Worm (Caenorhabditis elegans): Measurements from ENCODE around the gene nspc-18.

nspc-18 gene

ce11 chrX:14527559-14527958, at the start of gene nspc-18:
TSS of gene nspc-18 (minus strand) at chrX:14527659.
- TF ChIP-seq B0310.2 (tag; optimal IDR thresholded peaks at IDR 0.05) (no peak), sea-1 (GFP tag; conservative IDR thresholded peaks at IDR 0.05) (no peak), ets-7 (tag; optimal IDR thresholded peaks at IDR 0.05) (no peak), F13C5.2 (tag; optimal IDR thresholded peaks at IDR 0.05) (no peak), flt-1 (GFP tag; IDR thresholded peaks at IDR 0.05) (no peak), hnd-1 (tag; optimal IDR thresholded peaks at IDR 0.05) (no peak), ama-1 (optimal IDR thresholded peaks at IDR 0.05) (no peak), tbx-11 (GFP tag; IDR thresholded peaks at IDR 0.05) (no peak), tbx-37 (GFP tag; conservative IDR thresholded peaks at IDR 0.05) (no peak), aly-1 (tag; optimal IDR thresholded peaks at IDR 0.05) (no peak), hmg-4 (GFP tag; optimal IDR thresholded peaks at IDR 0.05) (no peak), ceh-36 (tag; optimal IDR thresholded peaks at IDR 0.05) (no peak), pes-1 (GFP tag; IDR thresholded peaks at IDR 0.05) (no peak), scrt-1 (GFP tag; IDR thresholded peaks at IDR 0.05) (no peak), ceh-13 (GFP tag; optimal IDR thresholded peaks at IDR 0.05) (no peak)

ce11 chrX:14575920-14576319, 48.5 kb upstream of the nspc-18 start:
- no peak for TF ChIP-seq ama-1 (optimal IDR thresholded peaks at IDR 0.05)
- no peak for TF ChIP-seq tra-4 (tag; optimal IDR thresholded peaks at IDR 0.05)
- no peak for TF ChIP-seq sea-1 (GFP tag; conservative IDR thresholded peaks at IDR 0.05)
- TF ChIP-seq tbx-11 (GFP tag; IDR thresholded peaks at IDR 0.05) = no peak
- no peak for TF ChIP-seq F13C5.2 (tag; optimal IDR thresholded peaks at IDR 0.05)
- no peak for TF ChIP-seq hnd-1 (tag; optimal IDR thresholded peaks at IDR 0.05)
- TF ChIP-seq pes-1 (GFP tag; IDR thresholded peaks at IDR 0.05) = no peak
- TF ChIP-seq hmbx-1 (tag; optimal IDR thresholded peaks at IDR 0.05) = no peak
- TF ChIP-seq flt-1 (GFP tag; IDR thresholded peaks at IDR 0.05) = no peak
- no peak for TF ChIP-seq aly-1 (tag; optimal IDR thresholded peaks at IDR 0.05)
- no peak for TF ChIP-seq scrt-1 (GFP tag; IDR thresholded peaks at IDR 0.05)

- no peak for TF ChIP-seq aly-1 (tag; optimal IDR thresholded peaks at IDR 0.05)
- no peak for TF ChIP-seq sea-1 (GFP tag; conservative IDR thresholded peaks at IDR 0.05)
- no peak for TF ChIP-seq tbx-11 (GFP tag; IDR thresholded peaks at IDR 0.05)
- TF ChIP-seq tra-4 (tag; optimal IDR thresholded peaks at IDR 0.05) = no peak
- TF ChIP-seq F13C5.2 (tag; optimal IDR thresholded peaks at IDR 0.05) = no peak
- no peak for TF ChIP-seq hmg-4 (GFP tag; optimal IDR thresholded peaks at IDR 0.05)
- TF ChIP-seq hmbx-1 (tag; optimal IDR thresholded peaks at IDR 0.05) = no peak
- no peak for TF ChIP-seq ceh-13 (GFP tag; optimal IDR thresholded peaks at IDR 0.05)
- TF ChIP-seq ceh-36 (tag; optimal IDR thresholded peaks at IDR 0.05) = no peak
- no peak for TF ChIP-seq tbx-37 (GFP tag; conservative IDR thresholded peaks at IDR 0.05)
- TF ChIP-seq hnd-1 (tag; optimal IDR thresholded peaks at IDR 0.05) = no peak
- no peak for TF ChIP-seq ets-7 (tag; optimal IDR thresholded peaks at IDR 0.05)
- TF ChIP-seq pes-1 (GFP tag; IDR thresholded peaks at IDR 0.05) = no peak
- TF ChIP-seq scrt-1 (GFP tag; IDR thresholded peaks at IDR 0.05) = no peak
- TF ChIP-seq B0310.2 (tag; optimal IDR thresholded peaks at IDR 0.05) = no peak
- no peak for TF ChIP-seq ama-1 (optimal IDR thresholded peaks at IDR 0.05)
- TF ChIP-seq flt-1 (GFP tag; IDR thresholded peaks at IDR 0.05) = no peak
These were observed 45.0 kb upstream of the nspc-18 start, which contains the start of gene lron-1 for ce11 chrX:14572419-14572818. TSS of gene lron-1 (plus strand) at chrX:14572719.

ce11 chrX:14571277-14571676, 43.8 kb upstream of the nspc-18 start:
- no peak for TF ChIP-seq aly-1 (tag; optimal IDR thresholded peaks at IDR 0.05)
- no peak for TF ChIP-seq sea-1 (GFP tag; conservative IDR thresholded peaks at IDR 0.05)
- TF ChIP-seq hmg-4 (GFP tag; optimal IDR thresholded peaks at IDR 0.05) = no peak

ce11 chrX:14568258-14568763, 40.9 kb upstream of the nspc-18 start:
- no peak for TF ChIP-seq scrt-1 (GFP tag; IDR thresholded peaks at IDR 0.05)
- TF ChIP-seq F13C5.2 (tag; optimal IDR thresholded peaks at IDR 0.05) = no peak
- no peak for TF ChIP-seq hmbx-1 (tag; optimal IDR thresholded peaks at IDR 0.05)
- TF ChIP-seq ceh-13 (GFP tag; optimal IDR thresholded peaks at IDR 0.05) = no peak
- TF ChIP-seq ama-1 (optimal IDR thresholded peaks at IDR 0.05) = no peak
- no peak for TF ChIP-seq ets-7 (tag; optimal IDR thresholded peaks at IDR 0.05)
- no peak for TF ChIP-seq B0310.2 (tag; optimal IDR thresholded peaks at IDR 0.05)
- TF ChIP-seq flt-1 (GFP tag; IDR thresholded peaks at IDR 0.05) = no peak
- no peak for TF ChIP-seq pes-1 (GFP tag; IDR thresholded peaks at IDR 0.05)
- no peak for TF ChIP-seq tbx-11 (GFP tag; IDR thresholded peaks at IDR 0.05)
- no peak for TF ChIP-seq hmg-4 (GFP tag; optimal IDR thresholded peaks at IDR 0.05)
- no peak for TF ChIP-seq sea-1 (GFP tag; conservative IDR thresholded peaks at IDR 0.05)
- TF ChIP-seq tbx-37 (GFP tag; conservative IDR thresholded peaks at IDR 0.05) = no peak

- TF ChIP-seq hnd-1 (tag; optimal IDR thresholded peaks at IDR 0.05) (no peak), hmg-4 (GFP tag; optimal IDR thresholded peaks at IDR 0.05) (no peak), ceh-13 (GFP tag; optimal IDR thresholded peaks at IDR 0.05) (no peak), aly-1 (tag; optimal IDR thresholded peaks at IDR 0.05) (no peak), ets-7 (tag; optimal IDR thresholded peaks at IDR 0.05) (no peak), pes-1 (GFP tag; IDR thresholded peaks at IDR 0.05) (no peak), tbx-37 (GFP tag; conservative IDR thresholded peaks at IDR 0.05) (no peak), tbx-11 (GFP tag; IDR thresholded peaks at IDR 0.05) (no peak), hmbx-1 (tag; optimal IDR thresholded peaks at IDR 0.05) (no peak), tra-4 (tag; optimal IDR thresholded peaks at IDR 0.05) (no peak), ceh-36 (tag; optimal IDR thresholded peaks at IDR 0.05) (no peak), F13C5.2 (tag; optimal IDR thresholded peaks at IDR 0.05) (no peak), ama-1 (optimal IDR thresholded peaks at IDR 0.05) (no peak), scrt-1 (GFP tag; IDR thresholded peaks at IDR 0.05) (no peak), B0310.2 (tag; optimal IDR thresholded peaks at IDR 0.05) (no peak), flt-1 (GFP tag; IDR thresholded peaks at IDR 0.05) (no peak), sea-1 (GFP tag; conservative IDR thresholded peaks at IDR 0.05) (no peak)
These were observed 38.6 kb upstream of the nspc-18 start for ce11 chrX:14566047-14566446.

ce11 chrX:14565245-14565644, 37.8 kb upstream of the nspc-18 start:
- no peak for TF ChIP-seq tbx-11 (GFP tag; IDR thresholded peaks at IDR 0.05)
- no peak for TF ChIP-seq hnd-1 (tag; optimal IDR thresholded peaks at IDR 0.05)
- TF ChIP-seq sea-1 (GFP tag; conservative IDR thresholded peaks at IDR 0.05) = no peak
- no peak for TF ChIP-seq hmbx-1 (tag; optimal IDR thresholded peaks at IDR 0.05)
- TF ChIP-seq hmg-4 (GFP tag; optimal IDR thresholded peaks at IDR 0.05) = no peak
- no peak for TF ChIP-seq pes-1 (GFP tag; IDR thresholded peaks at IDR 0.05)
- no peak for TF ChIP-seq scrt-1 (GFP tag; IDR thresholded peaks at IDR 0.05)

Measured in whole organism, early embryonic.